Worm (Caenorhabditis elegans): ENCODE measurements around the gene F38B6.8.

DNA sequence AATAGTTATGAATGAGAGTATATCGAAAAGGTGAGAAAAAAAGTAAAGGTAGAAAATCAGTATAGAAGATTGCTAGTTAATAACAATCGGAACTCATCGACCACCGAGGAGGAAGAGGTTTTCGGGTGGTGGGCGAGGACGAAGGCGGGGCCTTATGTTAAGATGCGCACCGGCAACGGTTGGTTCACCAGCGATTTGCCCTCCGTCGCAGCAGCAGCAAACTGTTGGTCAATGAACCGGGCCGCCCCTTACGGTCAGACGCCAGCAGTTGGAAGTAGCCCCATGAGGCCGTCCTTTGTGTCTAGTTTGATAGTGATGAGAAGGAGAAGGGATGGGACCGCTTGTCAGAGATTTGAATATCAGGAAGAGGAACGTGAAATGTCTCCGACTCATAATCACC, 13.7 kb downstream of the F38B6.8 start, which contains the start of gene nhr-137:
- TF ChIP-seq unc-39 (tag; optimal IDR thresholded peaks at IDR 0.05) (no peak), unc-62 (GFP tag; optimal IDR thresholded peaks at IDR 0.05) (no peak), lin-13 (GFP tag; optimal IDR thresholded peaks at IDR 0.05) (no peak), mab-5 (tag; optimal IDR thresholded peaks at IDR 0.05) (no peak), sem-4 (tag; optimal IDR thresholded peaks at IDR 0.05) (no peak), blmp-1 (tag; optimal IDR thresholded peaks at IDR 0.05; ENCODE audit: insufficient read depth) (no peak), ztf-11 (tag; optimal IDR thresholded peaks at IDR 0.05) (no peak), R02D3.7 (tag; optimal IDR thresholded peaks at IDR 0.05) (no peak), fos-1 (tag; optimal IDR thresholded peaks at IDR 0.05) (no peak), C34F6.9 (tag; optimal IDR thresholded peaks at IDR 0.05) (no peak), ceh-16 (tag; optimal IDR thresholded peaks at IDR 0.05) (no peak), alr-1 (tag; optimal IDR thresholded peaks at IDR 0.05) (no peak), nhr-237 (tag; optimal IDR thresholded peaks at IDR 0.05) (no peak)

Data from whole organism, L2 larva.